Worm (Caenorhabditis elegans): ENCODE results near the gene C34B4.2.

DNA sequence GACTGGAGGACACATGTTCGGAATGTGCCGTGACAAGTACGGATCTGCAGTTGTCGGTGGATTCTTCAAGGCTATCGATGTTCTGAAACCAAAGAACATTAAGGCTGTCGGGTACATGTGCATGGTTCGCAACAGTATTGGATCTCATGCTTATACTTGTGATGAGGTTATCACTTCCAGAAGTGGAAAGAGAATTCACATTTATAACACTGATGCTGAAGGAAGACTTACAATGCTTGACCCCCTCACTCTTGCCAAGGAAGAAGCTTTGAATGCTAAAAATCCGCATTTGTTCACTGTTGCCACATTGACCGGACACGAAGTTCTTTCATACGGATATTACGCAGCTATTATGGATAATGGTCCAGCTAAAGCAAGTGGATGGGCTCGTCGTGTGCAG, 37.8 kb upstream of the C34B4.2 start:
- TF ChIP-seq ztf-4 (tag; optimal IDR thresholded peaks at IDR 0.05) (no peak), R02D3.7 (tag; optimal IDR thresholded peaks at IDR 0.05) (no peak), snpc-4 (tag; optimal IDR thresholded peaks at IDR 0.05) (no peak), skn-1 (tag; optimal IDR thresholded peaks at IDR 0.05) (no peak), dmd-4 (tag; optimal IDR thresholded peaks at IDR 0.05) (no peak), elt-3 (tag; optimal IDR thresholded peaks at IDR 0.05) (no peak), unc-39 (tag; optimal IDR thresholded peaks at IDR 0.05) (no peak), nhr-6 (tag; optimal IDR thresholded peaks at IDR 0.05) (no peak), Y55F3AM.14 (GFP tag; optimal IDR thresholded peaks at IDR 0.05) (no peak), peb-1 (tag; optimal IDR thresholded peaks at IDR 0.05) (no peak), crh-2 (tag; optimal IDR thresholded peaks at IDR 0.05) (no peak)
